Worm (Caenorhabditis elegans) whole organism, L4 larva: ENCODE data around the gene srv-12.

Experiments
- F10B5.3 ChIP-seq: sonication (generic microtip); optimal IDR thresholded peaks from 2 replicates; lab custom pipeline; 2016; ENCODE audit warnings: mild to moderate bottlenecking, missing genetic modification characterization, missing compliant biosample characterization
- F26F4.8 ChIP-seq: fragments of 200-800 bp; sonication (Bioruptor generic); conservative IDR thresholded peaks from 2 replicates; pipeline ENCODE4 v1.3.6; 2022; ENCODE audit warnings: missing genetic modification characterization, missing compliant biosample characterization
- F37D6.2 ChIP-seq: sonication (generic microtip); optimal IDR thresholded peaks from 2 replicates; lab custom pipeline; 2016; ENCODE audit warnings: mild to moderate bottlenecking, missing genetic modification characterization, missing compliant biosample characterization
- T26A8.4 ChIP-seq: fragments of 200-800 bp; sonication (Bioruptor generic); IDR thresholded peaks from 2 replicates; pipeline ENCODE4 v1.3.6; 2022; ENCODE audit warnings: missing genetic modification characterization, missing compliant biosample characterization
- Y48G9A.11 ChIP-seq: fragments of 200-800 bp; sonication (Bioruptor generic); IDR thresholded peaks from 2 replicates; pipeline ENCODE4 v1.3.6; 2022; ENCODE audit warnings: missing genetic modification reagents, missing genetic modification characterization, missing compliant biosample characterization
- ZK546.5 ChIP-seq, 2 experiments: sonication (generic microtip); optimal IDR thresholded peaks; 2 replicates each; lab custom pipeline; 2017; ENCODE audit warnings: missing biosample characterization in 2 of 2, missing genetic modification characterization in 2 of 2
- aha-1 ChIP-seq: fragments of 150-350 bp; peaks from one replicate; lab custom pipeline; 2014; ENCODE audit warnings: missing biosample characterization, missing genetic modification characterization
- ceh-20 ChIP-seq: fragments of 200-800 bp; sonication (Bioruptor generic); IDR thresholded peaks from 2 replicates; pipeline ENCODE4 v1.3.6; 2022; ENCODE audit warnings: missing genetic modification reagents, missing genetic modification characterization, missing compliant biosample characterization
- ces-1 ChIP-seq: fragments of 150-350 bp; sonication (generic microtip); optimal IDR thresholded peaks from 4 replicates; lab custom pipeline; 2014; ENCODE audit warnings: missing biosample characterization, missing genetic modification reagents, missing genetic modification characterization
- cey-2 ChIP-seq: sonication (generic microtip); optimal IDR thresholded peaks from 3 replicates; lab custom pipeline; 2017; ENCODE audit warnings: missing genetic modification characterization, mild to moderate bottlenecking, missing compliant biosample characterization, antibody characterized with exemption, borderline replicate concordance; ENCODE audit not compliant: insufficient read depth
- daf-16 ChIP-seq, 3 experiments: sonication (generic microtip); optimal IDR thresholded peaks; 2 replicates each; lab custom pipeline; 2016 to 2017; ENCODE audit warnings: missing genetic modification characterization in 3 of 3, missing genetic modification reagents in 3 of 3, mild to moderate bottlenecking in 2 of 3, missing compliant biosample characterization in 2 of 3, missing biosample characterization in 1 of 3, moderate library complexity in 1 of 3
- dve-1 ChIP-seq: sonication (generic microtip); optimal IDR thresholded peaks from 2 replicates; lab custom pipeline; 2017; ENCODE audit warnings: antibody characterized with exemption, mild to moderate bottlenecking, missing genetic modification characterization, missing compliant biosample characterization; ENCODE audit not compliant: insufficient read depth
- fkh-10 ChIP-seq: fragments of 150-350 bp; optimal IDR thresholded peaks from 2 replicates; lab custom pipeline; 2014; ENCODE audit warnings: missing biosample characterization, missing genetic modification reagents, missing genetic modification characterization
- hlh-11 ChIP-seq: fragments of 200-800 bp; sonication (Bioruptor generic); optimal IDR thresholded peaks from 2 replicates; lab custom pipeline; 2018; ENCODE audit warnings: mild to moderate bottlenecking, missing genetic modification characterization, missing compliant biosample characterization
- hlh-30 ChIP-seq: sonication (generic microtip); optimal IDR thresholded peaks from 2 replicates; lab custom pipeline; 2017; ENCODE audit warnings: antibody characterized with exemption, mild to moderate bottlenecking, missing genetic modification characterization, missing compliant biosample characterization; ENCODE audit not compliant: insufficient read depth
- hmg-1.1 ChIP-seq: fragments of 200-800 bp; sonication (Bioruptor generic); IDR thresholded peaks from 2 replicates; pipeline ENCODE4 v1.3.6; 2022; ENCODE audit warnings: missing genetic modification reagents, missing genetic modification characterization, missing compliant biosample characterization
- lim-7 ChIP-seq: fragments of 200-800 bp; sonication (Bioruptor generic); IDR thresholded peaks from 2 replicates; pipeline ENCODE4 v1.3.6; 2022; ENCODE audit warnings: missing genetic modification characterization, missing compliant biosample characterization
- lin-39 ChIP-seq: fragments of 150-350 bp; optimal IDR thresholded peaks from 2 replicates; lab custom pipeline; 2014; ENCODE audit warnings: missing biosample characterization, missing genetic modification reagents, missing genetic modification characterization
- lsy-2 ChIP-seq, 2 experiments: fragments of 150-350 bp in 1 of 2; sonication (generic microtip) in 1 of 2; optimal IDR thresholded peaks; 2 replicates each; lab custom pipeline; 2014 to 2017; ENCODE audit warnings: missing biosample characterization in 2 of 2, missing genetic modification characterization in 2 of 2
- madf-5 ChIP-seq, 2 experiments: fragments of 200-800 bp; sonication (Bioruptor generic); IDR thresholded peaks; 2 replicates each; pipeline ENCODE4 v1.3.6; 2022; ENCODE audit warnings: missing compliant biosample characterization in 2 of 2, missing genetic modification characterization in 2 of 2
- mdl-1 ChIP-seq, 2 experiments: fragments of 150-350 bp in 1 of 2; sonication (generic microtip) in 1 of 2; optimal IDR thresholded peaks; 2 replicates each; lab custom pipeline; 2014 to 2017; ENCODE audit warnings: missing biosample characterization in 2 of 2, missing genetic modification characterization in 2 of 2
- mes-2 ChIP-seq: sonication (generic microtip); optimal IDR thresholded peaks from 2 replicates; lab custom pipeline; 2016; ENCODE audit warnings: missing genotype, mild to moderate bottlenecking, missing genetic modification characterization, missing compliant biosample characterization; ENCODE audit not compliant: poor library complexity, severe bottlenecking
- mxl-2 ChIP-seq: fragments of 200-800 bp; sonication (Bioruptor generic); conservative IDR thresholded peaks from 2 replicates; pipeline ENCODE4 v1.3.6; 2022; ENCODE audit warnings: missing genetic modification reagents, missing genetic modification characterization, missing compliant biosample characterization
- mxl-3 ChIP-seq: fragments of 200-800 bp; sonication (Bioruptor generic); optimal IDR thresholded peaks from 2 replicates; lab custom pipeline; 2018; ENCODE audit warnings: mild to moderate bottlenecking, missing genetic modification characterization, missing compliant biosample characterization
- nhr-102 ChIP-seq: sonication (generic microtip); optimal IDR thresholded peaks from 2 replicates; lab custom pipeline; 2016; ENCODE audit warnings: mild to moderate bottlenecking, missing genetic modification characterization, moderate library complexity, missing compliant biosample characterization
- nhr-28 ChIP-seq: fragments of 150-350 bp; optimal IDR thresholded peaks from 2 replicates; lab custom pipeline; 2014; ENCODE audit warnings: missing biosample characterization, missing genetic modification characterization
- nhr-6 ChIP-seq: fragments of 150-350 bp; optimal IDR thresholded peaks from 2 replicates; lab custom pipeline; 2014; ENCODE audit warnings: missing biosample characterization, missing genetic modification characterization
- nhr-77 ChIP-seq: fragments of 150-350 bp; optimal IDR thresholded peaks from 2 replicates; lab custom pipeline; 2014; ENCODE audit warnings: missing biosample characterization, missing genetic modification characterization
- pha-4 ChIP-seq, 2 experiments: fragments of 150-350 bp in 1 of 2; fragments of 200-800 bp in 1 of 2; sonication (Bioruptor generic) in 1 of 2; IDR thresholded peaks in 1 of 2; optimal IDR thresholded peaks in 1 of 2; 2 replicates each; pipeline versions ENCODE4 v1.3.6 to Lab custom; 2014 to 2022; ENCODE audit warnings: missing genetic modification characterization in 2 of 2, missing genetic modification reagents in 2 of 2, missing biosample characterization in 1 of 2, missing compliant biosample characterization in 1 of 2
- saeg-2 ChIP-seq: fragments of 200-800 bp; sonication (Bioruptor generic); IDR thresholded peaks from 2 replicates; pipeline ENCODE4 v1.3.6; 2022; ENCODE audit warnings: missing genetic modification reagents, missing genetic modification characterization, missing compliant biosample characterization
- set-16 ChIP-seq: fragments of 200-800 bp; sonication (Bioruptor generic); IDR thresholded peaks from 2 replicates; pipeline ENCODE4 v1.3.6; 2022; ENCODE audit warnings: missing genetic modification reagents, missing genetic modification characterization, missing compliant biosample characterization
- skn-1 ChIP-seq: fragments of 150-350 bp; optimal IDR thresholded peaks from 2 replicates; lab custom pipeline; 2014; ENCODE audit warnings: missing biosample characterization, missing genetic modification characterization
- snpc-4 ChIP-seq: fragments of 150-350 bp; optimal IDR thresholded peaks from 2 replicates; lab custom pipeline; 2014; ENCODE audit warnings: missing biosample characterization, missing genetic modification characterization
- unc-130 ChIP-seq: sonication (generic microtip); optimal IDR thresholded peaks from 2 replicates; lab custom pipeline; 2016; ENCODE audit warnings: missing genetic modification reagents, missing genetic modification characterization, missing compliant biosample characterization
- vab-7 ChIP-seq: fragments of 200-800 bp; sonication (Bioruptor generic); IDR thresholded peaks from 2 replicates; pipeline ENCODE4 v1.3.6; 2022; ENCODE audit warnings: missing genetic modification reagents, missing genetic modification characterization, missing compliant biosample characterization
- zfp-3 ChIP-seq: fragments of 200-800 bp; sonication (Bioruptor generic); conservative IDR thresholded peaks from 2 replicates; pipeline ENCODE4 v1.3.6; 2022; ENCODE audit warnings: missing genetic modification reagents, missing genetic modification characterization, missing compliant biosample characterization
- zip-11 ChIP-seq: fragments of 200-800 bp; sonication (Bioruptor generic); IDR thresholded peaks from 2 replicates; pipeline ENCODE4 v1.3.6; 2022; ENCODE audit warnings: missing genetic modification characterization, missing compliant biosample characterization
- zip-2 ChIP-seq: fragments of 150-350 bp; optimal IDR thresholded peaks from 2 replicates; lab custom pipeline; 2014; ENCODE audit warnings: missing biosample characterization, missing genetic modification characterization
- ztf-11 ChIP-seq: fragments of 150-350 bp; optimal IDR thresholded peaks from 2 replicates; lab custom pipeline; 2014; ENCODE audit warnings: missing biosample characterization, missing genetic modification characterization

Gene srv-12

DNA sequence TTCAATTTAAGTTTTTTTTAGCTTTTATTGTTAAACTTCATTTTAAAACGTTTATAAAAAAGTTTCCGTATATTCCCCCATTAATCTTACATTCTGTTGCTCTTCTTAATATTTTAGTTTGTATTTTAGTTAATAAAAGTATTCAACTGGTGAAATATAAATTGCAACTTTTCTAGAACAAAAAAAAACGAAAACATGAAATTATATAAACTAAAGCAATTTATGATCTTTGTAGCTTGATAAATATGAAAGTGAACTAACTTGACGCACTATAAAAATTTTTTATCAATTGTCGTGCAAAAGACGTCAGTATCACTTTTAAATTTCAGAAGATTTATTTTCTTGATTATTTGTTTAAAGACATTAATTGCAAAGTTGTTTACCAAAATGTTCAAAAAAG, 35.8 kb downstream of the srv-12 start, which contains the start of gene F44D12.2:
Gene F44D12.2, minus strand, starts transcription at position 101 of the 400 bp plus-strand sequence.
- TF ChIP-seq aha-1 (tag; lab: Kevin White, UChicago) = peak; percentile 6
- peak; percentile 76 for TF ChIP-seq nhr-28
- TF ChIP-seq daf-16 (GFP tag; optimal IDR thresholded peaks at IDR 0.05; lab: Kevin White, UChicago) = no peak
- peak; percentile 37 for TF ChIP-seq daf-16 (tag; optimal IDR thresholded peaks at IDR 0.05; lab: Kevin White, UChicago)
- no peak for TF ChIP-seq zip-2 (tag; lab: Kevin White, UChicago)
- no peak for TF ChIP-seq Y48G9A.11 (GFP tag; lab: Robert Waterston, UW)
- no peak for TF ChIP-seq T26A8.4 (GFP tag; lab: Robert Waterston, UW)

- TF ChIP-seq fkh-10 (GFP tag; lab: Kevin White, UChicago) (no peak), Y48G9A.11 (GFP tag; lab: Robert Waterston, UW) (no peak), mes-2 (no peak), nhr-77 (no peak), lin-39 (tag; lab: Kevin White, UChicago) (no peak), snpc-4 (no peak), nhr-102 (tag; lab: Kevin White, UChicago) (no peak), mxl-2 (GFP tag; lab: Robert Waterston, UW) (no peak), F10B5.3 (tag; lab: Kevin White, UChicago) (no peak), ces-1 (GFP tag; lab: Kevin White, UChicago) (no peak), ceh-20 (GFP tag; lab: Robert Waterston, UW) (no peak), ZK546.5 (tag; optimal IDR thresholded peaks at IDR 0.05; lab: Kevin White, UChicago) (no peak), zfp-3 (GFP tag; lab: Robert Waterston, UW) (no peak), zip-11 (GFP tag; lab: Robert Waterston, UW) (no peak), F37D6.2 (tag; lab: Kevin White, UChicago) (no peak), vab-7 (GFP tag; lab: Robert Waterston, UW) (no peak), nhr-6 (no peak), unc-130 (GFP tag; lab: Kevin White, UChicago) (no peak)
- TF ChIP-seq, all 104 proteins: peak for 0
Observed at ce11 chrIV:10016977-10017376, 36.5 kb downstream of the srv-12 start, which contains the start of gene ent-7. Gene ent-7, plus strand, starts transcription at chrIV:10017277.

ce11 chrIV:10009536-10009935, 43.9 kb downstream of the srv-12 start, which contains the start of gene magu-4:
Gene magu-4, plus strand, starts transcription at chrIV:10009753.
- TF ChIP-seq lim-7 (GFP tag; lab: Robert Waterston, UW) (no peak), aha-1 (tag; lab: Kevin White, UChicago) (peak; percentile 60)

ce11 chrIV:10007758-10008157, 45.7 kb downstream of the srv-12 start:
- TF ChIP-seq mxl-3 (GFP tag; lab: Kevin White, UChicago) (peak; percentile 54), hlh-30 (peak; percentile 5), ztf-11 (no peak), saeg-2 (no peak), F26F4.8 (GFP tag; lab: Robert Waterston, UW) (no peak), madf-5 (GFP tag; IDR thresholded peaks at IDR 0.05; lab: Robert Waterston, UW) (0 out of 4 replicates have a peak, but pooled peaks of 1 of the 2 experiments have one; percentile 16), skn-1 (tag; lab: Kevin White, UChicago) (no peak), cey-2 (tag; lab: Kevin White, UChicago) (no peak), mdl-1 (tag; optimal IDR thresholded peaks at IDR 0.05; lab: Kevin White, UChicago) (peak; percentile 18 to 81), fkh-10 (GFP tag; lab: Kevin White, UChicago) (no peak), set-16 (GFP tag; lab: Robert Waterston, UW) (no peak), mes-2 (peak; percentile 30), daf-16 (GFP tag; optimal IDR thresholded peaks at IDR 0.05; lab: Kevin White, UChicago) (no peak), daf-16 (tag; optimal IDR thresholded peaks at IDR 0.05; lab: Kevin White, UChicago) (peak; percentile 20), pha-4 (GFP tag; IDR thresholded peaks at IDR 0.05; lab: Robert Waterston, UW) (no peak), pha-4 (tag; optimal IDR thresholded peaks at IDR 0.05; lab: Kevin White, UChicago) (peak; percentile 42), hmg-1.1 (GFP tag; lab: Robert Waterston, UW) (0 out of 2 replicates have a peak, but pooled peaks have one; percentile 50), lsy-2 (tag; optimal IDR thresholded peaks at IDR 0.05; lab: Kevin White, UChicago) (peak in 1 of 2 experiments; percentile 31), nhr-77 (peak; percentile 5), hlh-11 (tag; lab: Kevin White, UChicago) (peak; percentile 50), nhr-28 (peak; percentile 74), mxl-2 (GFP tag; lab: Robert Waterston, UW) (no peak), dve-1 (tag; lab: Kevin White, UChicago) (peak; percentile 46)
- TF ChIP-seq, all 104 proteins: peak for 13
